Worm (Caenorhabditis elegans): Measurements from ENCODE around the gene his-60.

The his-60 gene

DNA sequence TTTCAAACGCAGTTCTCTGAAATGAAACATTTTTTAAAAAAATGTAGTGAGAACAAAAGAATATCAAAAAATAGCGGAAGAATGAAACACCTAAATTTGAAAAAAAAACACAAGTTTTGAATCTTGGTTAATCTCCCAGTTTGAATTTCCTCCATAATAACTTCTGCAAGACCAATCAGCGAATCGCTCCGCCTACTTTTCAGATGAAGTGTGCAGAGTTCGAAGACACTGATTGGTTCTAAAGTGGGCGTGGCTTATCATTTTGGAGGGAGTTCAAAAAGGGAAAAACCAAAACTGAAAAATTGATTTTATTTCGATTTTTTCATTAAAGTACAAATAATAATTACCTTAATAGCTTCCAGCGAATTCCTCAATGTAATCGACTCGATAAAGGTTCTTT lies 23.0 kb upstream of the his-60 start:
- TF ChIP-seq lin-39 (tag; optimal IDR thresholded peaks at IDR 0.05) (no peak), nhr-20 (tag; optimal IDR thresholded peaks at IDR 0.05) (no peak), lin-35 (GFP tag; optimal IDR thresholded peaks at IDR 0.05) (peak in 1 of 2 experiments; percentile 7), dpl-1 (GFP tag; optimal IDR thresholded peaks at IDR 0.05) (peak in 2 of 3 experiments; percentile 29 to 37), efl-1 (optimal IDR thresholded peaks at IDR 0.05) (peak in 1 of 2 experiments; percentile 10), efl-1 (GFP tag; optimal IDR thresholded peaks at IDR 0.05 in 1 of 2) (peak in 1 of 2 experiments; percentile 40)

DNA sequence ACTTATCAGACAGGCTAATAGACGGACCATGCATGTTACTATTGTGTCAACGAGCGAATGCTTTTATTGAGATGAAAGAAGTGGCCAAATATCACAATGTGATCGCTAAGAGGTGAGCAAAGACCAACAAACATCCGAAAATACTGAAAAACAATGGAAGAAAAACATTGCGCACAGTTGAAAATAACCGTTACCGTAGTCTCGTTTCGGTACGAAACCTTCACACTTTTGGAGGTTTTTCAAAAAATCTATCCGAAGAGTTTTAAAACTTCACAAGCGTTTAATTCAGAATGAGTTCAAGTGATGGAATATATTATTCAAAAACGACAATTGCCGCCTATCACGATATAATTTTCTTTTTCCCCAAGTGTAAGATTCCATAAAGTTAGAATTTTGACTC lies 21.1 kb upstream of the his-60 start:
- TF ChIP-seq ces-1 (GFP tag; optimal IDR thresholded peaks at IDR 0.05): no peak
- TF ChIP-seq lin-35 (GFP tag; optimal IDR thresholded peaks at IDR 0.05): peak in 1 of 2 experiments; percentile 65
- no peak for TF ChIP-seq alr-1 (tag; optimal IDR thresholded peaks at IDR 0.05; ENCODE audit: borderline replicate concordance)
- TF ChIP-seq sup-37 (GFP tag; optimal IDR thresholded peaks at IDR 0.05): no peak
- no peak for TF ChIP-seq nhr-71 (tag; optimal IDR thresholded peaks at IDR 0.05)
- no peak for TF ChIP-seq nhr-47 (tag; optimal IDR thresholded peaks at IDR 0.05)
- peak; percentile 18 to 51 (median 42) for TF ChIP-seq dpl-1 (GFP tag; optimal IDR thresholded peaks at IDR 0.05)
- TF ChIP-seq efl-1 (optimal IDR thresholded peaks at IDR 0.05): peak; percentile 38 to 56
- TF ChIP-seq efl-1 (GFP tag; optimal IDR thresholded peaks at IDR 0.05 in 1 of 2): peak; percentile 48 to 91
- TF ChIP-seq elt-2 (tag; optimal IDR thresholded peaks at IDR 0.05): no peak
- TF ChIP-seq lsy-2 (tag; optimal IDR thresholded peaks at IDR 0.05): peak; percentile 51 to 87
- no peak for TF ChIP-seq pag-3 (tag; optimal IDR thresholded peaks at IDR 0.05; ENCODE audit: borderline replicate concordance, insufficient read depth)
- TF ChIP-seq hpl-2 (GFP tag; optimal IDR thresholded peaks at IDR 0.05): no peak
- TF ChIP-seq hlh-17 (GFP tag; optimal IDR thresholded peaks at IDR 0.05; ENCODE audit: borderline replicate concordance): no peak
- no peak for TF ChIP-seq mdl-1 (tag; optimal IDR thresholded peaks at IDR 0.05)
- TF ChIP-seq xbp-1 (tag; optimal IDR thresholded peaks at IDR 0.05): no peak

DNA sequence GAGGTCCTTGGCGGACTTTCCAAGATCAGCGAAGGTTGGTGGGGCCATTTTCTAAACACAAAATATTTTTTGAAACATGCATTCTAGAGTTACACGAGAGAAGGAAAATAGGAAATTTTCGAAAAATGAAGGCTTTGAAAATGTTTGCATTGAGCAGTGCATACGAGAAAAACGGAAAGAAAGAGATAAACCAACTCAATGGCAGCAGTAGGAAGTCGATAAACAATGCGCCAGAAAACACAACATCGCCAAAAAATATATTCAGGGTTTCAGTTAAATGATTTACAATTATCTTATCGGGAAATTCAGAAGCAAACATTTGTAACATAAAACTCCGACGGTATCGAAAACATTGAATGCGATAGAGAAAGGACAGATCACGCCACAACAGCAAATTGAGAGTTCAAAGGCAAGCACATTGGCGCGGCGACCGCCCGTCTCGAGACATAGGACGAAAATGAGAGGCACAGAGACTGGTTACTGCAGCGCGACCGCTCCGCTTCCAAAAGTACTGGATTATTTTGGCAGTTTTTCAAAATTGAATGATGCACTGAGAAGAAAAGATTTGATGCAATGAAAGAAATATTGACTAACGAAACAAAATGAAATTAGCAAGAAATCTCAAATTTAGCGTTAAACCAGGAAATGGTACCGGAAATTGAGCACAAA lies 20.2 kb upstream of the his-60 start, which contains the start of the genes vdac-1 and R05G6.5:
TSS of gene vdac-1 (minus strand) at position 51 of the 669 bp plus-strand sequence.
TSS of gene R05G6.5 (plus strand) at position 527 of the 669 bp plus-strand sequence.
- no peak for TF ChIP-seq nhr-12 (tag; optimal IDR thresholded peaks at IDR 0.05)
- no peak for TF ChIP-seq F16B12.6 (tag; optimal IDR thresholded peaks at IDR 0.05)
- peak in 4 of 6 experiments; percentile 30 to 78 (median 46) for TF ChIP-seq elt-3 (tag; optimal IDR thresholded peaks at IDR 0.05)
- TF ChIP-seq nhr-77 (tag; optimal IDR thresholded peaks at IDR 0.05): peak; percentile 90
- no peak for TF ChIP-seq unc-30 (tag; optimal IDR thresholded peaks at IDR 0.05)
- TF ChIP-seq rnt-1 (tag; optimal IDR thresholded peaks at IDR 0.05): peak; percentile 79
- no peak for TF ChIP-seq tlp-1 (tag; optimal IDR thresholded peaks at IDR 0.05)
- TF ChIP-seq unc-86 (tag; optimal IDR thresholded peaks at IDR 0.05): peak; percentile 56
- TF ChIP-seq ceh-63 (GFP tag; optimal IDR thresholded peaks at IDR 0.05): no peak
- no peak for TF ChIP-seq ces-1 (GFP tag; optimal IDR thresholded peaks at IDR 0.05)
- peak; percentile 89 to 92 (median 92) for TF ChIP-seq dpl-1 (GFP tag; optimal IDR thresholded peaks at IDR 0.05)
- peak; percentile 83 for TF ChIP-seq xbp-1 (tag; optimal IDR thresholded peaks at IDR 0.05)
- TF ChIP-seq snpc-4 (tag; optimal IDR thresholded peaks at IDR 0.05): peak; percentile 11
- peak; percentile 81 for TF ChIP-seq unc-130 (tag; optimal IDR thresholded peaks at IDR 0.05)
- peak; percentile 81 for TF ChIP-seq fkh-8 (tag; optimal IDR thresholded peaks at IDR 0.05)
- no peak for TF ChIP-seq nhr-84 (tag; optimal IDR thresholded peaks at IDR 0.05)
- TF ChIP-seq C16A3.4 (tag; optimal IDR thresholded peaks at IDR 0.05): peak; percentile 90
- peak; percentile 7 for TF ChIP-seq lir-3 (tag; optimal IDR thresholded peaks at IDR 0.05; ENCODE audit: poor library complexity)
- peak; percentile 47 for TF ChIP-seq pax-3 (tag; optimal IDR thresholded peaks at IDR 0.05)
- TF ChIP-seq aly-2 (tag; optimal IDR thresholded peaks at IDR 0.05): no peak
- peak; percentile 57 for TF ChIP-seq dsc-1 (tag; optimal IDR thresholded peaks at IDR 0.05)
- peak; percentile 93 for TF ChIP-seq snu-23 (GFP tag; optimal IDR thresholded peaks at IDR 0.05)
- TF ChIP-seq nhr-47 (tag; optimal IDR thresholded peaks at IDR 0.05): peak; percentile 83
- no peak for TF ChIP-seq ama-1 (optimal IDR thresholded peaks at IDR 0.05)
- peak; percentile 30 for TF ChIP-seq mef-2 (tag; optimal IDR thresholded peaks at IDR 0.05)
- TF ChIP-seq fkh-10 (GFP tag; optimal IDR thresholded peaks at IDR 0.05): peak; percentile 28
- TF ChIP-seq nhr-19 (GFP tag; conservative IDR thresholded peaks at IDR 0.05): peak; percentile 87
- peak; percentile 24 for TF ChIP-seq nhr-11 (tag; optimal IDR thresholded peaks at IDR 0.05)
- peak; percentile 83 for TF ChIP-seq nhr-85 (tag)
- peak; percentile 67 for TF ChIP-seq pqm-1 (tag; optimal IDR thresholded peaks at IDR 0.05)
- TF ChIP-seq lsy-2 (tag; optimal IDR thresholded peaks at IDR 0.05): peak; percentile 77 to 90
- peak; percentile 71 for TF ChIP-seq isw-1 (GFP tag; IDR thresholded peaks at IDR 0.05)
- TF ChIP-seq mep-1 (tag; optimal IDR thresholded peaks at IDR 0.05): peak; percentile 54
- TF ChIP-seq ets-5 (GFP tag; IDR thresholded peaks at IDR 0.05): no peak
- peak; percentile 73 for TF ChIP-seq elt-2 (tag; optimal IDR thresholded peaks at IDR 0.05)
